Fruit fly (Drosophila melanogaster) whole organism, prepupa: Measurements from ENCODE around the gene pum.

ENCODE experiments used
- CG11762 ChIP-seq: fragments of 200-800 bp; sonication (Bioruptor generic); optimal IDR thresholded peaks from 3 replicates; lab custom pipeline; 2016; ENCODE audit warnings: missing biosample characterization, missing genetic modification characterization; ENCODE audit not compliant: insufficient read depth
- Hr38 ChIP-seq: sonication (Bioruptor generic); optimal IDR thresholded peaks from 2 replicates; lab custom pipeline; 2016; ENCODE audit warnings: missing biosample characterization, missing genetic modification characterization
- esn ChIP-seq: fragments of 200-800 bp; sonication (Bioruptor generic); optimal IDR thresholded peaks from 2 replicates; lab custom pipeline; 2016; ENCODE audit warnings: missing biosample characterization, mild to moderate bottlenecking, missing genetic modification characterization, moderate library complexity
- spab ChIP-seq: fragments of 200-800 bp; sonication (Bioruptor generic); optimal IDR thresholded peaks from 2 replicates; lab custom pipeline; 2017; ENCODE audit warnings: missing biosample characterization, mild to moderate bottlenecking, missing genetic modification characterization, missing genetic modification reagents

DNA sequence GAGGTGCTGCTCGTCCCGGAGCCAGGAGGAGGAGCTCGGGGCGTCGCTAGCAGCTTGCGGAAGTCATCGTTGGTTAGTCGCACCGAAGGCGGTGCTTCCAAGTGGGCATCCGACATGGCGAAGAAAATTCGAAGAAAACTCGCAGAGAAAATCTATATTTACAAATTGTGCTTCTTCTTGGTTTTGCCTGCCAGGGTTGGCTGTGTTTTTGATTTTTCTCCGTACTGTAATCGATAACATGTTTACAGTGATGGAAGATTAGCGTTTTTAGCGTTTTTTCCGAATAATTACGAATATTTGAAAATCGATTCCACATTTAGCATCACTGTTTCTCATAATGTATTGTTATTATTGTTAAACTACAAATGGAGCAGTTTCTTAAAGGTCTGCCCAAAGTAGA lies 172.6 kb downstream of the pum start, which contains the start of the genes beag and Ada:
- no peak for TF ChIP-seq spab (GFP tag; lab: Kevin White, UChicago)
- no peak for TF ChIP-seq CG11762 (GFP tag; lab: Kevin White, UChicago)
- no peak for TF ChIP-seq Hr38 (GFP tag; lab: Kevin White, UChicago)
- TF ChIP-seq esn (GFP tag; lab: Kevin White, UChicago): peak; percentile 35
